Worm (Caenorhabditis elegans): ENCODE data around the gene W08E12.2.

The W08E12.2 gene

ce11 chrIV:3278822-3279221 lies 26.9 kb upstream of the W08E12.2 start:
- TF ChIP-seq lin-54 (GFP tag; optimal IDR thresholded peaks at IDR 0.05) = no peak
- TF ChIP-seq lir-1 (GFP tag; conservative IDR thresholded peaks at IDR 0.05) = no peak
- no peak for TF ChIP-seq rec-8 (tag; optimal IDR thresholded peaks at IDR 0.05)
- no peak for TF ChIP-seq F23B12.7 (tag; optimal IDR thresholded peaks at IDR 0.05; ENCODE audit: insufficient read depth)
- TF ChIP-seq madf-6 (GFP tag; IDR thresholded peaks at IDR 0.05) = no peak
- no peak for TF ChIP-seq B0019.2 (GFP tag; conservative IDR thresholded peaks at IDR 0.05)
- no peak for TF ChIP-seq mxl-1 (tag; optimal IDR thresholded peaks at IDR 0.05)
- TF ChIP-seq hmg-1.2 (GFP tag; IDR thresholded peaks at IDR 0.05) = no peak; the same call in 1 of the 2 replicates
- TF ChIP-seq K11D2.4 (GFP tag; IDR thresholded peaks at IDR 0.05) = no peak
- no peak for TF ChIP-seq dpff-1 (tag; optimal IDR thresholded peaks at IDR 0.05)
- no peak for TF ChIP-seq snpc-3.4 (tag; optimal IDR thresholded peaks at IDR 0.05)
- TF ChIP-seq nhr-80 (tag; optimal IDR thresholded peaks at IDR 0.05) = no peak
- TF ChIP-seq Y56A3A.18 (GFP tag; IDR thresholded peaks at IDR 0.05) = no peak
- no peak for TF ChIP-seq tbp1 (GFP tag; optimal IDR thresholded peaks at IDR 0.05)
- TF ChIP-seq T26A5.8 (tag; optimal IDR thresholded peaks at IDR 0.05) = no peak

ce11 chrIV:3289237-3289636 lies 16.4 kb upstream of the W08E12.2 start, which contains the start of gene gcy-23:
Gene gcy-23, minus strand, starts transcription at chrIV:3289337.
- TF ChIP-seq B0019.2 (GFP tag; conservative IDR thresholded peaks at IDR 0.05) = no peak

- TF ChIP-seq F39B2.1 (GFP tag; IDR thresholded peaks at IDR 0.05) (no peak), him-1 (tag; optimal IDR thresholded peaks at IDR 0.05) (no peak), hlh-12 (tag; optimal IDR thresholded peaks at IDR 0.05) (no peak), zfh-2 (GFP tag; conservative IDR thresholded peaks at IDR 0.05) (peak; percentile 72; the same call in 1 of the 2 replicates), let-607 (tag; optimal IDR thresholded peaks at IDR 0.05) (no peak), C17E4.6 (GFP tag; IDR thresholded peaks at IDR 0.05) (no peak), akir-1 (GFP tag; optimal IDR thresholded peaks at IDR 0.05) (no peak), dpl-1 (GFP tag; optimal IDR thresholded peaks at IDR 0.05) (no peak), sptf-2 (GFP tag; optimal IDR thresholded peaks at IDR 0.05) (no peak), tbx-9 (tag; optimal IDR thresholded peaks at IDR 0.05; ENCODE audit: borderline replicate concordance) (no peak), egrh-3 (GFP tag; IDR thresholded peaks at IDR 0.05) (peak; percentile 78; the same call in 1 of the 2 replicates), attf-5 (GFP tag; optimal IDR thresholded peaks at IDR 0.05) (no peak), ztf-25 (GFP tag; IDR thresholded peaks at IDR 0.05) (no peak), F57A8.1 (GFP tag; optimal IDR thresholded peaks at IDR 0.05) (no peak), mel-28 (tag; optimal IDR thresholded peaks at IDR 0.05; ENCODE audit: borderline replicate concordance) (no peak), sdz-38 (tag; optimal IDR thresholded peaks at IDR 0.05) (no peak)
Measured at ce11 chrIV:3291977-3292561, 13.6 kb upstream of the W08E12.2 start, which contains the start of gene W08E12.8. Gene W08E12.8, plus strand, starts transcription at chrIV:3292371.

- no peak for TF ChIP-seq F22D6.2 (tag; optimal IDR thresholded peaks at IDR 0.05)
- TF ChIP-seq madf-6 (GFP tag; IDR thresholded peaks at IDR 0.05) = peak; percentile 50; the same call in 1 of the 2 replicates
- TF ChIP-seq efl-1 (GFP tag; optimal IDR thresholded peaks at IDR 0.05) = no peak
- TF ChIP-seq egrh-3 (GFP tag; IDR thresholded peaks at IDR 0.05) = no peak
- TF ChIP-seq ztf-26 (tag; optimal IDR thresholded peaks at IDR 0.05) = no peak
- TF ChIP-seq unc-62 (GFP tag; optimal IDR thresholded peaks at IDR 0.05) = no peak
- peak; percentile 86 for TF ChIP-seq lsl-1 (GFP tag; optimal IDR thresholded peaks at IDR 0.05)
- no peak for TF ChIP-seq tbp1 (GFP tag; optimal IDR thresholded peaks at IDR 0.05)
- peak; percentile 8 for TF ChIP-seq xnd-1 (tag; optimal IDR thresholded peaks at IDR 0.05)
- no peak for TF ChIP-seq D2030.7 (GFP tag; IDR thresholded peaks at IDR 0.05)
- no peak for TF ChIP-seq rpc-1 (optimal IDR thresholded peaks at IDR 0.05)
- TF ChIP-seq rpc-1 (tag; optimal IDR thresholded peaks at IDR 0.05) = no peak
- peak; percentile 61; the same call in 1 of the 2 replicates for TF ChIP-seq zfh-2 (GFP tag; conservative IDR thresholded peaks at IDR 0.05)
- TF ChIP-seq F57A8.1 (GFP tag; optimal IDR thresholded peaks at IDR 0.05) = no peak
- no peak for TF ChIP-seq hlh-26 (GFP tag; conservative IDR thresholded peaks at IDR 0.05)
- TF ChIP-seq snpc-1.1 (tag; optimal IDR thresholded peaks at IDR 0.05; ENCODE audit: insufficient read depth) = no peak
- no peak for TF ChIP-seq attf-6 (GFP tag; IDR thresholded peaks at IDR 0.05)
Measured at ce11 chrIV:3293800-3294493, 11.7 kb upstream of the W08E12.2 start.

All from whole organism, young adult.